Worm (Caenorhabditis elegans): ENCODE results near the gene rfc-2.
A peak's percentile ranks its signal among the peaks of the same experiment; 100 is the strongest.

DNA sequence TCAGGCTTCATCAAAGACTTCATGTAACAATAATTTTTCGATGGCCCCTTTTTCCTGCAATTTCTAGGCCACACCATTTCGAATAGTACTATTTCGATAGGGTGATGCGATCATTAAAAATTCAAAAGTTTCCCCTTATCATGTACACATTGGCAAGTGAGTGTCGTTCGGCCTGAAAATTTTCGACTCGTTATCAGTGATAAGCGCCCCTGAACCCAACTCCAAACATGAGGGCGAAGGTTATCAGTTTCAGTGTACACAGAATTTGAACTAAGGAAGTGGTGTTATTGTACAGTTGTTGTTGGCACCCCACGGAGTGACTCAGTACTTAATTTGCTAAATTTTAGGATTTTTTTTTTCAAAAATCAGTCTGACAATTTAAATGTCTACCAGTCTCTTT is 31.8 kb downstream of the rfc-2 start:
- TF ChIP-seq lsy-12 (tag; optimal IDR thresholded peaks at IDR 0.05) = no peak
- peak; percentile 84 for TF ChIP-seq pqm-1 (tag; optimal IDR thresholded peaks at IDR 0.05)
- TF ChIP-seq zag-1 (tag; optimal IDR thresholded peaks at IDR 0.05) = no peak
- no peak for TF ChIP-seq ama-1 (optimal IDR thresholded peaks at IDR 0.05)
- no peak for TF ChIP-seq ztf-11 (tag; optimal IDR thresholded peaks at IDR 0.05)
- no peak for TF ChIP-seq nfya-1 (tag; optimal IDR thresholded peaks at IDR 0.05; ENCODE audit: insufficient read depth)
- TF ChIP-seq pha-4 (tag; optimal IDR thresholded peaks at IDR 0.05) = peak; percentile 62
- TF ChIP-seq lin-15B (tag; optimal IDR thresholded peaks at IDR 0.05) = no peak
- TF ChIP-seq nhr-237 (tag; optimal IDR thresholded peaks at IDR 0.05) = no peak
- TF ChIP-seq aly-2 (tag; optimal IDR thresholded peaks at IDR 0.05) = no peak
- no peak for TF ChIP-seq ceh-28 (tag; optimal IDR thresholded peaks at IDR 0.05)
- no peak for TF ChIP-seq R02D3.7 (tag; optimal IDR thresholded peaks at IDR 0.05)
- TF ChIP-seq elt-3 (tag; optimal IDR thresholded peaks at IDR 0.05) = no peak

Data from whole organism, L3 larva.